Fruit fly (Drosophila melanogaster) whole organism, embryonic: ENCODE measurements around the gene CG42815.

ENCODE experiments used
- ATbp ChIP-seq: fragments of 200-800 bp; sonication (Bioruptor generic); optimal IDR thresholded peaks from 2 replicates; lab custom pipeline; 2017; ENCODE audit warnings: missing biosample characterization, mild to moderate bottlenecking, missing genetic modification characterization, missing genetic modification reagents
- BEAF-32 ChIP-seq: fragments of 200-800 bp; sonication (Bioruptor generic); optimal IDR thresholded peaks from 3 replicates; lab custom pipeline; 2017; ENCODE audit warnings: missing biosample characterization, missing genetic modification characterization, mild to moderate bottlenecking, moderate library complexity, missing genetic modification reagents
- Bdp1 ChIP-seq: fragments of 200-800 bp; sonication (Bioruptor generic); optimal IDR thresholded peaks from 3 replicates; lab custom pipeline; 2016; ENCODE audit warnings: missing biosample characterization, missing genetic modification characterization
- C15 ChIP-seq: fragments of 200-800 bp; sonication (Bioruptor generic); IDR thresholded peaks from 3 replicates; pipeline ENCODE4 v1.3.6; 2022; ENCODE audit warnings: missing biosample characterization, missing genetic modification characterization
- CG10462 ChIP-seq: fragments of 200-800 bp; sonication (Bioruptor generic); optimal IDR thresholded peaks from 2 replicates; lab custom pipeline; 2016; ENCODE audit warnings: missing biosample characterization, missing genetic modification characterization
- CG12744 ChIP-seq: fragments of 200-800 bp; sonication (Bioruptor generic); optimal IDR thresholded peaks from 2 replicates; lab custom pipeline; 2016; ENCODE audit warnings: missing biosample characterization, missing genetic modification characterization
- CG15514 ChIP-seq: fragments of 200-800 bp; sonication (Bioruptor generic); optimal IDR thresholded peaks from 3 replicates; lab custom pipeline; 2017; ENCODE audit warnings: missing biosample characterization, missing genetic modification characterization, mild to moderate bottlenecking, moderate library complexity, missing genetic modification reagents
- CG18262 ChIP-seq: fragments of 200-800 bp; optimal IDR thresholded peaks from 3 replicates; lab custom pipeline; 2019; ENCODE audit warnings: missing biosample characterization, mild to moderate bottlenecking, missing genetic modification characterization, moderate library complexity
- CG18599 ChIP-seq: fragments of 200-800 bp; sonication (Bioruptor generic); optimal IDR thresholded peaks from 3 replicates; lab custom pipeline; 2017; ENCODE audit warnings: missing biosample characterization, missing genetic modification characterization, mild to moderate bottlenecking, moderate library complexity, missing genetic modification reagents
- CG30403 ChIP-seq: fragments of 200-800 bp; sonication (Bioruptor generic); optimal IDR thresholded peaks from 3 replicates; lab custom pipeline; 2016; ENCODE audit warnings: missing biosample characterization, missing genetic modification characterization
- CG32772 ChIP-seq: fragments of 200-800 bp; sonication (Bioruptor generic); IDR thresholded peaks from 2 replicates; pipeline ENCODE4 v1.3.6; 2022; ENCODE audit warnings: missing biosample characterization, missing genetic modification characterization
- CG3281 ChIP-seq: fragments of 200-800 bp; sonication (Bioruptor generic); optimal IDR thresholded peaks from 3 replicates; lab custom pipeline; 2017; ENCODE audit warnings: missing biosample characterization, mild to moderate bottlenecking, missing genetic modification characterization
- CG34376 ChIP-seq: fragments of 200-800 bp; sonication (Bioruptor generic); optimal IDR thresholded peaks from 2 replicates; lab custom pipeline; 2018; ENCODE audit warnings: missing biosample characterization, mild to moderate bottlenecking, missing genetic modification characterization
- CG4328 ChIP-seq: fragments of 200-800 bp; sonication (Bioruptor generic); optimal IDR thresholded peaks from 3 replicates; lab custom pipeline; 2017; ENCODE audit warnings: missing biosample characterization, missing genetic modification reagents, missing genetic modification characterization
- CG4820 ChIP-seq: fragments of 200-800 bp; sonication (Bioruptor generic); optimal IDR thresholded peaks from 3 replicates; lab custom pipeline; 2016; ENCODE audit warnings: missing biosample characterization, missing genetic modification characterization
- CG5180 ChIP-seq: fragments of 200-800 bp; sonication (Bioruptor generic); optimal IDR thresholded peaks from 3 replicates; lab custom pipeline; 2017; ENCODE audit warnings: missing biosample characterization, missing genetic modification characterization, mild to moderate bottlenecking, moderate library complexity, missing genetic modification reagents
- CG6175 ChIP-seq: fragments of 200-800 bp; sonication (Bioruptor generic); IDR thresholded peaks from 3 replicates; pipeline ENCODE4 v1.3.6; 2022; ENCODE audit warnings: missing biosample characterization, missing genetic modification characterization
- CG6854 ChIP-seq: fragments of 200-800 bp; sonication (Bioruptor generic); optimal IDR thresholded peaks from 3 replicates; lab custom pipeline; 2017; ENCODE audit warnings: missing biosample characterization, mild to moderate bottlenecking, missing genetic modification characterization
- CG9437 ChIP-seq: fragments of 200-800 bp; sonication (Bioruptor generic); optimal IDR thresholded peaks from 2 replicates; lab custom pipeline; 2018; ENCODE audit warnings: missing biosample characterization, mild to moderate bottlenecking, missing genetic modification characterization
- GATAe ChIP-seq: fragments of 200-800 bp; sonication (Bioruptor generic); conservative IDR thresholded peaks from 2 replicates; pipeline ENCODE4 v1.3.6; 2022; ENCODE audit warnings: missing biosample characterization, missing genetic modification characterization
- HHEX ChIP-seq: fragments of 200-800 bp; sonication (Bioruptor generic); optimal IDR thresholded peaks from 3 replicates; lab custom pipeline; 2017; ENCODE audit warnings: missing biosample characterization, mild to moderate bottlenecking, missing genetic modification characterization, missing genetic modification reagents
- Hand ChIP-seq: fragments of 200-800 bp; sonication (Bioruptor generic); optimal IDR thresholded peaks from 2 replicates; lab custom pipeline; 2017; ENCODE audit warnings: mild to moderate bottlenecking, missing biosample characterization, missing genetic modification reagents, missing genetic modification characterization
- Hey ChIP-seq: fragments of 200-800 bp; sonication (Bioruptor generic); optimal IDR thresholded peaks from 3 replicates; lab custom pipeline; 2018; ENCODE audit warnings: missing biosample characterization, mild to moderate bottlenecking, missing genetic modification characterization
- Hmr ChIP-seq: fragments of 200-800 bp; sonication (Bioruptor generic); optimal IDR thresholded peaks from 3 replicates; lab custom pipeline; 2017; ENCODE audit warnings: mild to moderate bottlenecking, missing biosample characterization, missing genetic modification reagents, missing genetic modification characterization
- Jarid2 ChIP-seq: fragments of 200-800 bp; sonication (Bioruptor generic); optimal IDR thresholded peaks from 3 replicates; lab custom pipeline; 2017; ENCODE audit warnings: mild to moderate bottlenecking, missing biosample characterization, missing genetic modification reagents, missing genetic modification characterization
- NFAT ChIP-seq: fragments of 200-800 bp; sonication (Bioruptor generic); IDR thresholded peaks from 2 replicates; pipeline ENCODE4 v1.3.6; 2022; ENCODE audit warnings: missing biosample characterization, missing genetic modification characterization
- Rfx ChIP-seq: fragments of 200-800 bp; sonication (Bioruptor generic); IDR thresholded peaks from 2 replicates; pipeline ENCODE4 v1.3.6; 2022; ENCODE audit warnings: missing biosample characterization, missing genetic modification characterization
- Vsx1 ChIP-seq: fragments of 200-800 bp; sonication (Bioruptor generic); optimal IDR thresholded peaks from 2 replicates; lab custom pipeline; 2017; ENCODE audit warnings: missing biosample characterization, mild to moderate bottlenecking, missing genetic modification characterization, missing genetic modification reagents
- br ChIP-seq: fragments of >200 bp; optimal IDR thresholded peaks from 2 replicates; lab custom pipeline; 2017
- caup ChIP-seq: fragments of 200-800 bp; sonication (Bioruptor generic); optimal IDR thresholded peaks from 3 replicates; lab custom pipeline; 2017; ENCODE audit warnings: missing biosample characterization, mild to moderate bottlenecking, missing genetic modification characterization, moderate library complexity; ENCODE audit not compliant: severe bottlenecking
- chinmo ChIP-seq: fragments of 200-800 bp; sonication (Bioruptor generic); IDR thresholded peaks from 4 replicates; pipeline ENCODE4 v1.3.6; 2022; ENCODE audit warnings: missing biosample characterization, missing genetic modification characterization; ENCODE audit not compliant: partially characterized antibody
- cwo ChIP-seq: fragments of 200-800 bp; sonication (Bioruptor generic); optimal IDR thresholded peaks from 3 replicates; lab custom pipeline; 2017; ENCODE audit warnings: missing biosample characterization, missing genetic modification characterization, mild to moderate bottlenecking, moderate library complexity, missing genetic modification reagents
- exex ChIP-seq: fragments of 200-800 bp; sonication (Bioruptor generic); optimal IDR thresholded peaks from 4 replicates; lab custom pipeline; 2018; ENCODE audit warnings: missing biosample characterization, mild to moderate bottlenecking, missing genetic modification characterization, moderate library complexity
- h ChIP-seq: fragments of >200 bp; optimal IDR thresholded peaks from 2 replicates; lab custom pipeline; 2017
- mirr ChIP-seq: fragments of 200-800 bp; sonication (Bioruptor generic); optimal IDR thresholded peaks from 3 replicates; lab custom pipeline; 2018; ENCODE audit warnings: missing biosample characterization, mild to moderate bottlenecking, missing genetic modification characterization
- onecut ChIP-seq: fragments of 200-800 bp; sonication (Bioruptor generic); IDR thresholded peaks from 2 replicates; pipeline ENCODE4 v1.3.6; 2022; ENCODE audit warnings: missing biosample characterization, missing genetic modification characterization
- pho ChIP-seq: fragments of 200-800 bp; sonication (Bioruptor generic); optimal IDR thresholded peaks from 2 replicates; lab custom pipeline; 2016; ENCODE audit warnings: missing biosample characterization, missing genetic modification characterization
- pnt ChIP-seq: fragments of 200-800 bp; sonication (Bioruptor generic); optimal IDR thresholded peaks from 3 replicates; lab custom pipeline; 2016; ENCODE audit warnings: missing biosample characterization, missing genetic modification characterization
- psq ChIP-seq: fragments of 200-800 bp; sonication (Bioruptor generic); optimal IDR thresholded peaks from 2 replicates; lab custom pipeline; 2017; ENCODE audit warnings: missing biosample characterization, missing genetic modification characterization
- scrt ChIP-seq: fragments of 200-800 bp; sonication (Bioruptor generic); optimal IDR thresholded peaks from 2 replicates; lab custom pipeline; 2018; ENCODE audit warnings: missing biosample characterization, mild to moderate bottlenecking, missing genetic modification characterization, moderate library complexity
- sens ChIP-seq: fragments of 200-800 bp; sonication (Bioruptor generic); peaks from one replicate; lab custom pipeline; 2016; ENCODE audit warnings: missing biosample characterization, missing genetic modification characterization
- sob ChIP-seq: fragments of 200-800 bp; sonication (Bioruptor generic); IDR thresholded peaks from 2 replicates; pipeline ENCODE4 v1.3.6; 2022; ENCODE audit warnings: missing biosample characterization, missing genetic modification characterization
- yki ChIP-seq: fragments of >200 bp; optimal IDR thresholded peaks from 3 replicates; lab custom pipeline; 2018
- zen ChIP-seq: fragments of 200-800 bp; sonication (Bioruptor generic); optimal IDR thresholded peaks from 3 replicates; lab custom pipeline; 2018; ENCODE audit warnings: missing biosample characterization, mild to moderate bottlenecking, missing genetic modification characterization, moderate library complexity

The CG42815 gene

dm6 chr3L:17820093-17820492 is 28.8 kb upstream of the CG42815 start, which contains the start of gene Ir75b:
TSS of gene Ir75b (minus strand) at chr3L:17820193.
- TF ChIP-seq Bdp1 (GFP tag; lab: Kevin White, UChicago) (no peak), CG4328 (GFP tag; lab: Kevin White, UChicago) (no peak), onecut (GFP tag; lab: Robert Waterston, UW) (no peak), CG6175 (GFP tag; lab: Robert Waterston, UW) (no peak)

dm6 chr3L:17817821-17818220 is 26.5 kb upstream of the CG42815 start, which contains the start of gene Ir75a:
TSS of gene Ir75a (minus strand) at chr3L:17817921.
- TF ChIP-seq zen (tag; lab: Kevin White, UChicago) (no peak), CG18262 (tag; lab: Kevin White, UChicago) (no peak), CG4820 (GFP tag; lab: Kevin White, UChicago) (no peak), pho (GFP tag; lab: Kevin White, UChicago) (no peak), caup (GFP tag; lab: Kevin White, UChicago) (no peak), ATbp (no peak)

dm6 chr3L:17814036-17814435 is 22.8 kb upstream of the CG42815 start, which contains the start of gene Cln3:
TSS of gene Cln3 (minus strand) at chr3L:17814119.
- TF ChIP-seq CG15514 (GFP tag; lab: Kevin White, UChicago) (peak; percentile 10), C15 (no peak), cwo (peak; percentile 16), Hand (peak; percentile 16), exex (tag; lab: Kevin White, UChicago) (peak; percentile 93), CG18599 (GFP tag; lab: Kevin White, UChicago) (peak; percentile 20), GATAe (GFP tag; lab: Robert Waterston, UW) (peak; percentile 78), h (lab: Kevin White, UChicago) (no peak), CG12744 (no peak), Hey (tag; lab: Kevin White, UChicago) (peak; percentile 9), Hmr (GFP tag; lab: Kevin White, UChicago) (peak; percentile 27), Rfx (GFP tag; lab: Robert Waterston, UW) (peak; percentile 16; the same call in 1 of the 2 replicates), scrt (peak; percentile 15), chinmo (GFP tag; lab: Robert Waterston, UW) (0 out of 4 replicates have a peak, but pooled peaks have one; percentile 10), CG34376 (peak; percentile 96)

- no peak for TF ChIP-seq pnt
- TF ChIP-seq sob (GFP tag; lab: Robert Waterston, UW): peak; percentile 20; the same call in 1 of the 2 replicates
- peak; percentile 69 for TF ChIP-seq sens
- TF ChIP-seq CG10462 (GFP tag; lab: Kevin White, UChicago): no peak
- TF ChIP-seq CG5180: peak; percentile 95
- TF ChIP-seq mirr (GFP tag; lab: Kevin White, UChicago): peak; percentile 44
- no peak for TF ChIP-seq br (lab: Kevin White, UChicago)
- TF ChIP-seq Jarid2 (GFP tag; lab: Kevin White, UChicago): peak; percentile 27
- no peak for TF ChIP-seq CG32772 (GFP tag; lab: Robert Waterston, UW)
- peak; percentile 37 for TF ChIP-seq HHEX (GFP tag; lab: Kevin White, UChicago)
- TF ChIP-seq CG30403 (GFP tag; lab: Kevin White, UChicago): no peak
- TF ChIP-seq exex (tag; lab: Kevin White, UChicago): no peak
- TF ChIP-seq Hmr (GFP tag; lab: Kevin White, UChicago): peak; percentile 59
- TF ChIP-seq NFAT: peak; percentile 14; the same call in 1 of the 2 replicates
- no peak for TF ChIP-seq psq (GFP tag; lab: Kevin White, UChicago)
- 0 out of 3 replicates have a peak, but pooled peaks have one; percentile 33 for TF ChIP-seq CG6175 (GFP tag; lab: Robert Waterston, UW)
- TF ChIP-seq yki (lab: Kevin White, UChicago): no peak
- TF ChIP-seq CG3281: peak; percentile 4
- TF ChIP-seq CG9437 (GFP tag; lab: Kevin White, UChicago): peak; percentile 59
- TF ChIP-seq CG6854 (GFP tag; lab: Kevin White, UChicago): peak; percentile 11
- 0 out of 4 replicates have a peak, but pooled peaks have one; percentile 37 for TF ChIP-seq chinmo (GFP tag; lab: Robert Waterston, UW)
- TF ChIP-seq BEAF-32 (GFP tag; lab: Kevin White, UChicago): no peak
- TF ChIP-seq Vsx1 (GFP tag; lab: Kevin White, UChicago): peak; percentile 3
Observed at dm6 chr3L:17808597-17809213, 17.4 kb upstream of the CG42815 start, which contains the start of gene CG32191. TSS of gene CG32191 (minus strand) at chr3L:17809146.
